Worm (Caenorhabditis elegans): ENCODE data around the gene nhr-42.

DNA sequence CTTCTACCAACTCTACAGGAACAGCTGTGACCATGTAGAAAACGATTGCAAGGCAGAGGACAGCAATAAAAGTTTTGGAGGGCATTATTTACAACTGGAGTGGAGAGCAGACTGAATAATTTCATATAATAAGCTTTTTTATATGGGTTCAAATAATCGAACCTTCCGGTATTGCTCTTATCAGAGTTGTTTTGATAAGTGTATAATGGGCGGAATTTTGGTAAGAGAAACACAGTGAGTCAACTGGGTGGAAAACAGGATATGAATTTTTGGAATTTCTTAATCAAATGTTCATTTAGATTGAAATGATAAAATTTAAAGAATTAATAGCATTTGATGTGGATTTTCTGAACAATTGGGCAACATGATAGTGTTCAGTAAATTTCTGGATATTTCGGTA is 48.8 kb upstream of the nhr-42 start, which contains the start of gene Y57E12B.11:
- TF ChIP-seq lin-13 (tag; optimal IDR thresholded peaks at IDR 0.05) = no peak
- no peak for TF ChIP-seq nhr-237 (tag; optimal IDR thresholded peaks at IDR 0.05)
- no peak for TF ChIP-seq mls-2 (tag; optimal IDR thresholded peaks at IDR 0.05)
- TF ChIP-seq nhr-76 (tag; optimal IDR thresholded peaks at IDR 0.05) = no peak
- no peak for TF ChIP-seq unc-62 (GFP tag; optimal IDR thresholded peaks at IDR 0.05)
- TF ChIP-seq sptf-1 (tag; optimal IDR thresholded peaks at IDR 0.05) = no peak

All from whole organism, mixed stage, embryonic.